Fruit fly (Drosophila melanogaster): ENCODE measurements around the gene CG2211.

The CG2211 gene

DNA sequence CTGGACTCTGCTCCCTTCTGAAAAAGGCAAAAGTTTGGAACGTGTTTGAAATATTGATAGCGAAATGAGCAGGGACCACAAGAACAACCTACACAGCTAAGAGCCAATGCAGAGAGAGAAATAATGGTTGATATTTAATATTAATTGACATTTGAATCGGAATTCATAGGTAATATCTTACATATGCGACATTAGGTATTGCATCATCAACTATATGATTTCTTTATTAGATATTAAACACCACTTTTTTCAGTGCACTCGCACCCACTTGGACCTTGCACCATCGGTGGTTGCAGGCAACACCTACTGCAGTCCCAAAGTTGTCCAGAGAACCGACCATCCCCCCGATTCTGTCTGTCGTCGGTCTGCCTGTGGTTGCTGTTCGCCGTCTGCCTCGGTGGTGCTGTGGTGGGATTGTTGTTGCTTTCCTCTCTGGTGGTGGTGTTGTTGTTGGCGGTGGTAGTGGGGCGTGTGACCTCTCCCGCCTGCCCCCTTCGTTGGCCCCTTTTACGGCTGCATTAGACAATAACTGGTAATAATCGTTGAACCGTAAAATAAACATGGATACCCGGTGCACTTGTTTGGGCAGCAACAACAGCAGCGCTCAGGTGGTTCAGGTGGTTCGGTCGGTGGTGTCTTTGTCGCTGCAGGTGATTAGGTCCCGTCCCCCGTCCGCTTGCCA is 43.8 kb upstream of the CG2211 start (continued):
- TF ChIP-seq nerfin-1 (tag; optimal IDR thresholded peaks at IDR 0.05), result peak; percentile 59
- TF ChIP-seq CG12236 (GFP tag; optimal IDR thresholded peaks at IDR 0.05), result no peak
- peak; percentile 53 for TF ChIP-seq HLH3B (GFP tag; IDR thresholded peaks at IDR 0.05)
- peak; percentile 17 for TF ChIP-seq odd (GFP tag; optimal IDR thresholded peaks at IDR 0.05)
- no peak for TF ChIP-seq CG15479 (GFP tag; optimal IDR thresholded peaks at IDR 0.05)
- TF ChIP-seq CG42726 (GFP tag; IDR thresholded peaks at IDR 0.05; ENCODE audit: partially characterized antibody), result no peak
- TF ChIP-seq Hr3 (GFP tag; optimal IDR thresholded peaks at IDR 0.05), result peak; percentile 31
- no peak for TF ChIP-seq CG12104 (GFP tag; optimal IDR thresholded peaks at IDR 0.05)
- no peak for TF ChIP-seq hth (optimal IDR thresholded peaks at IDR 0.05)
- no peak for TF ChIP-seq CG11398 (GFP tag; optimal IDR thresholded peaks at IDR 0.05)
- TF ChIP-seq vfl (GFP tag; optimal IDR thresholded peaks at IDR 0.05), result no peak
- no peak for TF ChIP-seq bbx (GFP tag; IDR thresholded peaks at IDR 0.05; ENCODE audit: partially characterized antibody)
- peak; percentile 69 for TF ChIP-seq CG12769 (tag; optimal IDR thresholded peaks at IDR 0.05)
- peak; percentile 63 for TF ChIP-seq PHDP (tag; optimal IDR thresholded peaks at IDR 0.05)
- TF ChIP-seq CG31441 (GFP tag; IDR thresholded peaks at IDR 0.05), result peak; percentile 54
- peak; percentile 91 for TF ChIP-seq CG2199 (GFP tag; IDR thresholded peaks at IDR 0.05)
- peak; percentile 89 for TF ChIP-seq Med (GFP tag)
- TF ChIP-seq nerfin-2 (GFP tag; IDR thresholded peaks at IDR 0.05; ENCODE audit: partially characterized antibody), result no peak
- no peak for TF ChIP-seq dm (GFP tag; optimal IDR thresholded peaks at IDR 0.05)
- peak; percentile 41 for TF ChIP-seq CG11723 (GFP tag; optimal IDR thresholded peaks at IDR 0.05)
- no peak for TF ChIP-seq CG31388 (GFP tag; optimal IDR thresholded peaks at IDR 0.05)
- peak; percentile 75; the same call in 2 of the 3 replicates for TF ChIP-seq CG3726 (GFP tag; IDR thresholded peaks at IDR 0.05)
- TF ChIP-seq Rfx (GFP tag; IDR thresholded peaks at IDR 0.05), result 0 out of 2 replicates have a peak, but pooled peaks have one; percentile 9
- no peak for TF ChIP-seq usp (GFP tag; optimal IDR thresholded peaks at IDR 0.05)
- peak; percentile 62 for TF ChIP-seq CG4404 (GFP tag; IDR thresholded peaks at IDR 0.05)
- TF ChIP-seq her (GFP tag; optimal IDR thresholded peaks at IDR 0.05), result no peak
- TF ChIP-seq CG12071 (GFP tag; optimal IDR thresholded peaks at IDR 0.05), result peak; percentile 14
- peak; percentile 40 for TF ChIP-seq org-1 (GFP tag; optimal IDR thresholded peaks at IDR 0.05)
- no peak for TF ChIP-seq mirr (GFP tag; optimal IDR thresholded peaks at IDR 0.05)
- TF ChIP-seq kah (GFP tag; optimal IDR thresholded peaks at IDR 0.05), result peak; percentile 21
- TF ChIP-seq Nf-YB (GFP tag; optimal IDR thresholded peaks at IDR 0.05), result peak; percentile 41
- TF ChIP-seq GATAe (GFP tag; conservative IDR thresholded peaks at IDR 0.05), result no peak
- TF ChIP-seq ash1 (GFP tag; optimal IDR thresholded peaks at IDR 0.05), result no peak
- peak; percentile 33 for TF ChIP-seq Xbp1 (GFP tag; optimal IDR thresholded peaks at IDR 0.05)
- TF ChIP-seq fd96Cb (tag; optimal IDR thresholded peaks at IDR 0.05), result peak; percentile 52
- no peak for TF ChIP-seq lbe (GFP tag; optimal IDR thresholded peaks at IDR 0.05)
- peak; percentile 72 for TF ChIP-seq B-H1 (GFP tag; IDR thresholded peaks at IDR 0.05)
- TF ChIP-seq Atf6 (GFP tag; IDR thresholded peaks at IDR 0.05), result peak; percentile 11; the same call in 1 of the 2 replicates
- TF ChIP-seq Bdp1 (GFP tag; optimal IDR thresholded peaks at IDR 0.05), result no peak
- peak; percentile 74 to 82 for TF ChIP-seq bsh (GFP tag; optimal IDR thresholded peaks at IDR 0.05)
- no peak for TF ChIP-seq kay (GFP tag; optimal IDR thresholded peaks at IDR 0.05)
- peak; percentile 27 for TF ChIP-seq Abd-B (GFP tag; optimal IDR thresholded peaks at IDR 0.05)
- TF ChIP-seq CG8089 (GFP tag; optimal IDR thresholded peaks at IDR 0.05), result peak; percentile 11
- TF ChIP-seq CG3281 (GFP tag; optimal IDR thresholded peaks at IDR 0.05), result no peak
- no peak for TF ChIP-seq Lpt (GFP tag; optimal IDR thresholded peaks at IDR 0.05)
- 0 out of 3 replicates have a peak, but pooled peaks have one; percentile 13 for TF ChIP-seq gce (GFP tag; IDR thresholded peaks at IDR 0.05)
- no peak for TF ChIP-seq zfh2 (GFP tag; optimal IDR thresholded peaks at IDR 0.05)
- TF ChIP-seq CG1832 (GFP tag; optimal IDR thresholded peaks at IDR 0.05), result no peak
- TF ChIP-seq bcd (GFP tag; optimal IDR thresholded peaks at IDR 0.05), result peak; percentile 60
- TF ChIP-seq CG34422 (GFP tag; IDR thresholded peaks at IDR 0.05), result peak; percentile 64; the same call in 2 of the 3 replicates

All from whole organism, embryonic.